Fruit fly (Drosophila melanogaster) whole organism, prepupa: Measurements from ENCODE around the gene CG13989.

ENCODE experiments used
- CG11902 ChIP-seq: fragments of 200-800 bp; sonication (Bioruptor generic); optimal IDR thresholded peaks from 3 replicates; lab custom pipeline; 2016; ENCODE audit warnings: missing biosample characterization, missing genetic modification characterization
- CG15336 ChIP-seq: fragments of 200-800 bp; sonication (Bioruptor generic); IDR thresholded peaks from 2 replicates; pipeline ENCODE4 v1.3.6; 2022; ENCODE audit warnings: missing biosample characterization, missing genetic modification characterization
- CG7368 ChIP-seq: fragments of 200-800 bp; sonication (Bioruptor generic); optimal IDR thresholded peaks from 3 replicates; lab custom pipeline; 2016; ENCODE audit warnings: missing biosample characterization, missing genetic modification characterization
- CG8319 ChIP-seq: fragments of 200-800 bp; sonication (Bioruptor generic); optimal IDR thresholded peaks from 3 replicates; lab custom pipeline; 2016; ENCODE audit warnings: missing biosample characterization, missing genetic modification characterization
- Hr38 ChIP-seq: sonication (Bioruptor generic); optimal IDR thresholded peaks from 2 replicates; lab custom pipeline; 2016; ENCODE audit warnings: missing biosample characterization, missing genetic modification characterization
- Hr39 ChIP-seq: fragments of 200-800 bp; sonication (Bioruptor generic); optimal IDR thresholded peaks from 2 replicates; lab custom pipeline; 2016; ENCODE audit warnings: missing biosample characterization, missing genetic modification characterization
- Smox ChIP-seq: fragments of 200-800 bp; sonication (Bioruptor generic); optimal IDR thresholded peaks from 3 replicates; lab custom pipeline; 2016; ENCODE audit warnings: missing biosample characterization, missing genetic modification characterization
- acj6 ChIP-seq: fragments of 200-800 bp; sonication (Bioruptor generic); optimal IDR thresholded peaks from 3 replicates; lab custom pipeline; 2016; ENCODE audit warnings: missing biosample characterization, missing genetic modification characterization
- fkh ChIP-seq: fragments of 200-800 bp; sonication (Bioruptor generic); optimal IDR thresholded peaks from 3 replicates; lab custom pipeline; 2017; ENCODE audit warnings: missing biosample characterization, mild to moderate bottlenecking, missing genetic modification characterization, moderate library complexity
- net ChIP-seq: fragments of 200-800 bp; sonication (Bioruptor generic); optimal IDR thresholded peaks from 3 replicates; lab custom pipeline; 2016; ENCODE audit warnings: missing biosample characterization, missing genetic modification characterization
- spab ChIP-seq: fragments of 200-800 bp; sonication (Bioruptor generic); optimal IDR thresholded peaks from 2 replicates; lab custom pipeline; 2017; ENCODE audit warnings: missing biosample characterization, mild to moderate bottlenecking, missing genetic modification characterization, missing genetic modification reagents

DNA sequence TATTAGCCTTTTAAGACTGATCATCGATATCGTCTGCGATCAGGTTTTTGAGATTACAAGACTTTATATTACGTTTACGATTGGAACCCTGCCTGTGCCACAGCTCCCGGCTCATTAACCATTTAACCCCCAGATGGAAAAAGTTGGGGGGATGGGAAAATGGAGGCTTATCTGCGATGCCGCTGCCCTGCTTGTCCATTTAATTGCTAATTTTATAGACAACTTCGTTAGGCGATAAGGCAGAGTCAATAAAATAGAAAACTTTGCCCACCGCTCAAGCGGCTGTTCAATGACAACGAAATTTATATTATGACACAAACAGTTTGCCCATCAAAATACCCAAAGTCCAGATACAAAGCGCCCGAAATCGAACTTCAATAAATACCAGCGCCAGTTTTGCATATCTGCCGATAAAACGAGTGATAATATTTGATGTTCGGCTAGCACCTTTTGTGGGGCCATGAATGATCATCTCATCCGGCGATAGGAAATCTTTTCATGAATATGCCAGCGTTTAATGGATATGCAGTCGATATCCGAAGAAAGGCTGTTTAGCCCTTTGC, 32.9 kb downstream of the CG13989 start:
- no peak for TF ChIP-seq CG8319 (GFP tag; lab: Kevin White, UChicago)
- TF ChIP-seq net (GFP tag; lab: Kevin White, UChicago): no peak
- TF ChIP-seq CG15336 (GFP tag; lab: Robert Waterston, UW): no peak
- no peak for TF ChIP-seq spab (GFP tag; lab: Kevin White, UChicago)
- no peak for TF ChIP-seq Smox (GFP tag; lab: Kevin White, UChicago)
- TF ChIP-seq Hr39 (GFP tag; lab: Kevin White, UChicago): no peak
- TF ChIP-seq CG11902 (GFP tag; lab: Kevin White, UChicago): no peak
- no peak for TF ChIP-seq Hr38 (GFP tag; lab: Kevin White, UChicago)
- TF ChIP-seq fkh (GFP tag; lab: Kevin White, UChicago): no peak
- TF ChIP-seq acj6: no peak
- no peak for TF ChIP-seq CG7368
